Fruit fly (Drosophila melanogaster) whole organism, wandering third instar larva: ENCODE measurements around the gene CG5214.

ENCODE experiments used
- CG32264 ChIP-seq: fragments of 200-800 bp; sonication (Bioruptor generic); optimal IDR thresholded peaks from 2 replicates; lab custom pipeline; 2016; ENCODE audit warnings: missing biosample characterization, missing genetic modification characterization
- CrebA ChIP-seq: fragments of 200-800 bp; sonication (Bioruptor generic); optimal IDR thresholded peaks from 2 replicates; lab custom pipeline; 2016; ENCODE audit warnings: missing biosample characterization, mild to moderate bottlenecking, missing genetic modification characterization, borderline replicate concordance
- Dfd ChIP-seq: fragments of >200 bp; optimal IDR thresholded peaks from 2 replicates; lab custom pipeline; 2017; ENCODE audit warnings: missing biosample characterization, missing genetic modification characterization
- Dif ChIP-seq: fragments of 200-275, 200-300 bp; sonication (Bioruptor generic); optimal IDR thresholded peaks from 2 replicates; lab custom pipeline; 2018; ENCODE audit warnings: missing biosample characterization, missing genetic modification characterization; ENCODE audit not compliant: partially characterized antibody
- HLH106 ChIP-seq: fragments of 200-800 bp; optimal IDR thresholded peaks from 3 replicates; lab custom pipeline; 2019; ENCODE audit warnings: missing biosample characterization, mild to moderate bottlenecking, missing genetic modification characterization, moderate library complexity
- Hnf4 ChIP-seq: fragments of 200-800 bp; sonication (Bioruptor generic); optimal IDR thresholded peaks from 2 replicates; lab custom pipeline; 2016; ENCODE audit warnings: missing biosample characterization, mild to moderate bottlenecking, missing genetic modification characterization
- Hr78 ChIP-seq: fragments of >200 bp; optimal IDR thresholded peaks from 2 replicates; lab custom pipeline; 2017; ENCODE audit warnings: missing biosample characterization, missing genetic modification characterization
- Hr83 ChIP-seq: fragments of 200-300 bp; sonication (Bioruptor generic); optimal IDR thresholded peaks from 2 replicates; lab custom pipeline; 2016; ENCODE audit warnings: missing biosample characterization, mild to moderate bottlenecking, missing genetic modification characterization, moderate library complexity; ENCODE audit not compliant: poor library complexity, severe bottlenecking
- Jra ChIP-seq: sonication (Bioruptor generic); optimal IDR thresholded peaks from 2 replicates; lab custom pipeline; 2016; ENCODE audit warnings: missing biosample characterization, missing genetic modification characterization
- OdsH ChIP-seq: fragments of 200-800 bp; sonication (Bioruptor generic); optimal IDR thresholded peaks from 2 replicates; lab custom pipeline; 2016; ENCODE audit warnings: missing biosample characterization, mild to moderate bottlenecking, missing genetic modification characterization
- Rel ChIP-seq, 2 experiments: fragments of 200-800 bp; sonication (Bioruptor generic) in 1 of 2; optimal IDR thresholded peaks; 2 replicates in 1 of 2; 3 replicates in 1 of 2; lab custom pipeline; 2016 to 2019; ENCODE audit warnings: mild to moderate bottlenecking in 2 of 2, missing biosample characterization in 2 of 2, missing genetic modification characterization in 2 of 2, moderate library complexity in 1 of 2
- Sp1 ChIP-seq: fragments of 200-800 bp; sonication (Bioruptor generic); optimal IDR thresholded peaks from 3 replicates; lab custom pipeline; 2019; ENCODE audit warnings: missing biosample characterization, mild to moderate bottlenecking, missing genetic modification characterization, moderate library complexity
- Vsx2 ChIP-seq: fragments of 200-300, 225-300 bp; sonication (Bioruptor generic); optimal IDR thresholded peaks from 2 replicates; lab custom pipeline; 2018; ENCODE audit warnings: missing biosample characterization, missing genetic modification characterization; ENCODE audit not compliant: partially characterized antibody
- br ChIP-seq: fragments of 200-800 bp; sonication (Bioruptor generic); optimal IDR thresholded peaks from 2 replicates; lab custom pipeline; 2016; ENCODE audit warnings: missing biosample characterization, missing genetic modification characterization
- brk ChIP-seq: fragments of 200-800 bp; sonication (Bioruptor generic); optimal IDR thresholded peaks from 2 replicates; lab custom pipeline; 2016; ENCODE audit warnings: missing biosample characterization, mild to moderate bottlenecking, missing genetic modification characterization
- dl ChIP-seq, 2 experiments: fragments of 175-275, 200-275 bp in 1 of 2; fragments of 200-275 bp in 1 of 2; sonication (Bioruptor generic); optimal IDR thresholded peaks; lab custom pipeline; 2018; ENCODE audit warnings: mild to moderate bottlenecking in 2 of 2, missing biosample characterization in 2 of 2, missing genetic modification characterization in 2 of 2, moderate library complexity in 2 of 2; ENCODE audit not compliant: partially characterized antibody in 2 of 2, insufficient read depth in 1 of 2
- dmrt93B ChIP-seq: fragments of 200-800 bp; sonication (Bioruptor generic); optimal IDR thresholded peaks from 2 replicates; lab custom pipeline; 2018; ENCODE audit warnings: missing biosample characterization, mild to moderate bottlenecking, missing genetic modification characterization
- ey ChIP-seq: fragments of 200-800 bp; sonication (Bioruptor generic); optimal IDR thresholded peaks from 2 replicates; lab custom pipeline; 2016; ENCODE audit warnings: missing biosample characterization, missing genetic modification characterization
- foxo ChIP-seq, 2 experiments: fragments of 200-800 bp; sonication (Bioruptor generic); optimal IDR thresholded peaks; 2 replicates in 1 of 2; 3 replicates in 1 of 2; lab custom pipeline; 2016 to 2017; ENCODE audit warnings: missing biosample characterization in 2 of 2, missing genetic modification characterization in 2 of 2
- fru ChIP-seq: fragments of 200-800 bp; sonication (Bioruptor generic); optimal IDR thresholded peaks from 3 replicates; lab custom pipeline; 2016; ENCODE audit warnings: missing biosample characterization, mild to moderate bottlenecking, missing genetic modification characterization
- h ChIP-seq: fragments of 200-800 bp; sonication (Bioruptor generic); optimal IDR thresholded peaks from 3 replicates; lab custom pipeline; 2016; ENCODE audit warnings: missing biosample characterization, mild to moderate bottlenecking, missing genetic modification characterization
- pan ChIP-seq: fragments of >200 bp; optimal IDR thresholded peaks from 2 replicates; lab custom pipeline; 2017
- psq ChIP-seq: fragments of 200-800 bp; sonication (Bioruptor generic); optimal IDR thresholded peaks from 3 replicates; lab custom pipeline; 2017; ENCODE audit warnings: missing biosample characterization, mild to moderate bottlenecking, missing genetic modification characterization, moderate library complexity
- rgr ChIP-seq: fragments of 200-800 bp; sonication (Bioruptor generic); optimal IDR thresholded peaks from 3 replicates; lab custom pipeline; 2016; ENCODE audit warnings: missing biosample characterization, mild to moderate bottlenecking, missing genetic modification characterization
- sage ChIP-seq: fragments of 200-800 bp; sonication (Bioruptor generic); optimal IDR thresholded peaks from 2 replicates; lab custom pipeline; 2016; ENCODE audit warnings: missing biosample characterization, mild to moderate bottlenecking, missing genetic modification characterization
- sv ChIP-seq: fragments of 200-800 bp; sonication (Bioruptor generic); optimal IDR thresholded peaks from 3 replicates; lab custom pipeline; 2016; ENCODE audit warnings: missing biosample characterization, missing genetic modification characterization
- tai ChIP-seq: sonication (Bioruptor generic); optimal IDR thresholded peaks from 2 replicates; lab custom pipeline; 2016; ENCODE audit warnings: missing biosample characterization, missing genetic modification characterization
- usp ChIP-seq: fragments of >200 bp; optimal IDR thresholded peaks from 2 replicates; lab custom pipeline; 2017; ENCODE audit warnings: missing biosample characterization, missing genetic modification characterization
- woc ChIP-seq: sonication (Bioruptor generic); optimal IDR thresholded peaks from 2 replicates; lab custom pipeline; 2016; ENCODE audit warnings: missing biosample characterization, mild to moderate bottlenecking, missing genetic modification characterization

CG5214 gene

DNA sequence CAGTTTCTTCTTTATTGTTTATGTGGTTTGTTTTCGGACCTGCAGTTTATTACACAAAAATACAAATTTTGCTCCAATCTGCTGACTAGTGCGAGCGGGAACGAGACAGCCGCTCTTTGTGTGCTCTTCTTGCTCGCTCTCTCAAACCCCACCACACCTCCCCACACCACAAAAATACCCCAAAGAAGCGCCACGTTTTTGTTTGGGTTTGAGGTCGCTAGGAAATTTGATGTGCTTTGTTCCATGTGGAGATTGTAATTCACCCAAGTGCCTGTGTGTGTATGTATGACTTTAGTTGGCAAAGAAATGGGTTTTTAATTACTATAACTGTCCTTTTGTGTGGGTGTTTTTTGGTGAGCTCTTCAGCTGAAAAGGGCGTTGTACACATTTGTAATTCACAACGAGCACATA lies 46.0 kb upstream of the CG5214 start:
- TF ChIP-seq Hnf4 (GFP tag; lab: Kevin White, UChicago) (peak; percentile 5), dl (GFP tag; optimal IDR thresholded peaks at IDR 0.05; lab: Kevin White, UChicago; ENCODE audit: insufficient read depth in 1 of 2, partially characterized antibody in 2 of 2) (peak; percentile 12 to 53), HLH106 (tag; lab: Kevin White, UChicago) (peak; percentile 21), Rel (GFP tag; optimal IDR thresholded peaks at IDR 0.05; lab: Kevin White, UChicago) (no peak), Rel (tag; optimal IDR thresholded peaks at IDR 0.05; lab: Kevin White, UChicago) (peak; percentile 75), CrebA (GFP tag; lab: Kevin White, UChicago) (peak; percentile 84), Dfd (GFP tag; lab: Kevin White, UChicago) (no peak), foxo (GFP tag; optimal IDR thresholded peaks at IDR 0.05; lab: Kevin White, UChicago) (peak in 1 of 2 experiments; percentile 9), woc (peak; percentile 79), dmrt93B (no peak), usp (no peak), Dif (peak; percentile 19), br (GFP tag; lab: Kevin White, UChicago) (peak; percentile 38), CG32264 (GFP tag; lab: Kevin White, UChicago) (no peak), psq (GFP tag; lab: Kevin White, UChicago) (peak; percentile 48), h (GFP tag; lab: Kevin White, UChicago) (peak; percentile 29), Vsx2 (GFP tag; lab: Kevin White, UChicago) (peak; percentile 8), rgr (GFP tag; lab: Kevin White, UChicago) (peak; percentile 21)
- TF ChIP-seq, all 38 proteins: peak for 13

DNA sequence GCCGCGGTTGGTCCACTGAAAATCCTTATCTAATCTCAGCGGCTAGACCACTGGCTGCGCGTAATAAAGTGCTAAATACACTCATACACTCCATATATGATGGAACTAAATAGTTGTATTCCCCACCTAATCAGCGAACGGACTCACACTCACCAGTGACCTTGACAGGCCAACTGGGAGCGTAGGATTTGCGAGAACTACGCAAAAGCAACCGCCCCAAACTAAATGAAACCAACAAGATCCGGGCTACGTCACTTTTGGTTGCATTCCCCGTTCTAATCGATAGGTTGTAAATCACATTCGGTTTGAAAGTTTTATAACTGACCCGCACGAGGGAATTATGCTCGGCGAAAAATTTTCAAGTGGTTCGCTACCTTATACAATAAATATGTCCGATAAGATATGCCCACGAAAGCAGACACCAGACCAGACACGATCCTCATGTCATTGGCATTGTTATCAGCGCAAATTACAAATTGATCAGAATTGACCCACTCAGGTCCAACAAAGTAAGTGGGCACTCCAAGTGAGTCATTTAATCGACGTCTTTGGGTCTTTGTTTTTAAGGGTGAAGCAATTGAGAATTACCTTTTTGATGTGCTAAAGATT lies 44.8 kb upstream of the CG5214 start:
- TF ChIP-seq Dfd (GFP tag; lab: Kevin White, UChicago), result no peak
- no peak for TF ChIP-seq Jra (GFP tag; lab: Kevin White, UChicago)
- no peak for TF ChIP-seq dl (GFP tag; optimal IDR thresholded peaks at IDR 0.05; lab: Kevin White, UChicago; ENCODE audit: insufficient read depth in 1 of 2, partially characterized antibody in 2 of 2)
- no peak for TF ChIP-seq Hr78 (GFP tag; lab: Kevin White, UChicago)
- no peak for TF ChIP-seq fru (GFP tag; lab: Kevin White, UChicago)
- TF ChIP-seq Rel (GFP tag; optimal IDR thresholded peaks at IDR 0.05; lab: Kevin White, UChicago), result no peak
- TF ChIP-seq Rel (tag; optimal IDR thresholded peaks at IDR 0.05; lab: Kevin White, UChicago), result peak; percentile 47
- peak; percentile 36 for TF ChIP-seq h (GFP tag; lab: Kevin White, UChicago)
- no peak for TF ChIP-seq Sp1 (GFP tag; lab: Kevin White, UChicago)
- no peak for TF ChIP-seq psq (GFP tag; lab: Kevin White, UChicago)

DNA sequence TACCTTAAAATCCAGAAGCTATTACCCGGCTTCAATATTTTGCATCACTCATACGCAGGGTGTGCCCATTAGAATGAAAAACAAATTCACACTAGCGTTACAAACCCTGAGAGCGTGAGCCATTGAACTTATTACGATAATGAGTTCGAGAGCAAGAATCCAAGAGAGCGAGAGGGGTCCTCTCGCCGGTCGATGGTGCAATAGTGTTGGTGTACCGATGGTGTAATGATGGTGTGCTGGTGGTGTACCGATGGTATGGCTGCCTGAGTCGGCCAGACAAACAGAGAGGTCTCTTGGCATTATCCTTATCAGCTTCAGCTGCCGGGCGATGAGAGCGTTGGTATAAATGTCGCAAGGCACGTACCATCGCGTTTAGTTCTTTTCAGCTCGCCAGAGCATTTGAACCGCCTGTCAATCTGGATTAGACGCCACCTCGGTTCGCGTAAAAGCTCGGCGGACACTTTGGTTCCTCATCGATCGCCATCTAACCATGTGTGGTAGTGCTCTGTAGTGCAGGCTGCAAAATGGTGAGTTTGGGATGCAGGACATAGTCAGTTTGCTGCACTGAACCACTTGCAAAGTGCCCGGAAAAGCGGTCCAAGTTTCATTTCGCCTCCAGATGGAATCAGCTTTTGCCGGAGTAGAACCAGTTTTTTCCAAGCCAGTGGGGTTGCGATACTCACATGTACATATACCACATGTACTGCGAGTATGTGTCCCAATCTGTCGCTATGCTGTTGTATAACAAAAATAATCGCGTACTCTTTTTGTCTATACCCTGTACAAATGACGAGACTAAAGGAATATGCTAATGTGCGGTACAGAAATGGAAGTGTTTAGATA lies 43.8 kb upstream of the CG5214 start:
- TF ChIP-seq Dfd (GFP tag; lab: Kevin White, UChicago) (no peak), dl (GFP tag; optimal IDR thresholded peaks at IDR 0.05; lab: Kevin White, UChicago; ENCODE audit: insufficient read depth in 1 of 2, partially characterized antibody in 2 of 2) (peak; percentile 48 to 81), Hr83 (GFP tag; lab: Kevin White, UChicago) (peak; percentile 21), Dif (peak; percentile 83)

DNA sequence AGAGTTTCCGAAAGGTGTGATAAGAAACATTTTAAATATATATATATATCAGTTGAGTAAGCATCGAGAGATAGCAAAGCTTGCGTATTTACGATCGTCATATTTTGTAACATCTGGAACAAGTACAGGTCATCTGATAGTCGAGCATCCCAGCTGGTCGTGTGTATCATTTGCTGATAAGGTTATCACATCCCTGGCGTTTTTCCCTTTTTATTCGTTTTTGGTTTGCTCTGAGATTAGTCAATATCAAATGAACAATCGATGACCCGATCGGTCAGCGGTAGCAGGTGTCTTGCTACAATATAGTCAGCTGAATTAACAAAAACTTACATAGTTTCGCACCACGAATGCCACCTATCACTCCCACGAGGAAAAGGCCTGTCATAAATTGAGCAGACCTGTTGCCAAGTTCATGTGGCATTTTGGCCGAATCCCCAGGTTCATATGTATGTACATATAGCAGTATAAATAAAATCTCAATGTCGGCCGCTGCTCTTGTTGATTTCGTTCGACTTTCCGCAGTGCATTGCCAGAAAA lies 43.1 kb upstream of the CG5214 start:
- peak; percentile 74 for TF ChIP-seq psq (GFP tag; lab: Kevin White, UChicago)
- TF ChIP-seq Rel (GFP tag; optimal IDR thresholded peaks at IDR 0.05; lab: Kevin White, UChicago), result peak; percentile 77
- peak; percentile 42 for TF ChIP-seq Rel (tag; optimal IDR thresholded peaks at IDR 0.05; lab: Kevin White, UChicago)
- TF ChIP-seq Hr83 (GFP tag; lab: Kevin White, UChicago), result no peak
- no peak for TF ChIP-seq Vsx2 (GFP tag; lab: Kevin White, UChicago)
- peak; percentile 56 for TF ChIP-seq br (GFP tag; lab: Kevin White, UChicago)
- peak; percentile 80 for TF ChIP-seq sage (GFP tag; lab: Kevin White, UChicago)
- peak; percentile 53 for TF ChIP-seq woc
- peak; percentile 86 for TF ChIP-seq brk (GFP tag; lab: Kevin White, UChicago)
- TF ChIP-seq sv (GFP tag; lab: Kevin White, UChicago), result peak; percentile 39
- TF ChIP-seq CG32264 (GFP tag; lab: Kevin White, UChicago), result peak; percentile 55
- no peak for TF ChIP-seq usp
- TF ChIP-seq dmrt93B, result peak; percentile 32
- TF ChIP-seq Hnf4 (GFP tag; lab: Kevin White, UChicago), result peak; percentile 50
- no peak for TF ChIP-seq tai
- TF ChIP-seq Hr78 (GFP tag; lab: Kevin White, UChicago), result no peak
- TF ChIP-seq rgr (GFP tag; lab: Kevin White, UChicago), result peak; percentile 86
- no peak for TF ChIP-seq Dfd (GFP tag; lab: Kevin White, UChicago)
- peak; percentile 39 to 81 for TF ChIP-seq foxo (GFP tag; optimal IDR thresholded peaks at IDR 0.05; lab: Kevin White, UChicago)
- TF ChIP-seq ey (GFP tag; lab: Kevin White, UChicago), result peak; percentile 69
- TF ChIP-seq OdsH (GFP tag; lab: Kevin White, UChicago), result peak; percentile 85
- peak; percentile 61 for TF ChIP-seq pan (lab: Kevin White, UChicago)
- TF ChIP-seq h (GFP tag; lab: Kevin White, UChicago), result peak; percentile 85
- peak; percentile 65 for TF ChIP-seq HLH106 (tag; lab: Kevin White, UChicago)
- peak; percentile 76 for TF ChIP-seq fru (GFP tag; lab: Kevin White, UChicago)
- peak; percentile 74 for TF ChIP-seq Sp1 (GFP tag; lab: Kevin White, UChicago)
- no peak for TF ChIP-seq Jra (GFP tag; lab: Kevin White, UChicago)
